Fruit fly (Drosophila melanogaster) whole organism, embryonic: ENCODE data around the gene CG7714.
A peak's percentile ranks its signal among the peaks of the same experiment; 100 is the strongest.

Source experiments
- ATbp ChIP-seq: fragments of 200-800 bp; sonication (Bioruptor generic); optimal IDR thresholded peaks from 2 replicates; lab custom pipeline; 2017; ENCODE audit warnings: missing biosample characterization, mild to moderate bottlenecking, missing genetic modification characterization, missing genetic modification reagents
- Ada2b ChIP-seq: fragments of 200-800 bp; sonication (Bioruptor generic); IDR thresholded peaks from 2 replicates; pipeline ENCODE4 v1.3.6; 2022; ENCODE audit warnings: missing biosample characterization, missing genetic modification characterization
- Antp ChIP-seq: fragments of 200-800 bp; sonication (Bioruptor generic); optimal IDR thresholded peaks from 3 replicates; lab custom pipeline; 2016; ENCODE audit warnings: missing biosample characterization, missing genetic modification characterization
- B-H1 ChIP-seq: fragments of 200-800 bp; sonication (Bioruptor generic); IDR thresholded peaks from 3 replicates; pipeline ENCODE4 v1.3.6; 2022; ENCODE audit warnings: missing biosample characterization, missing genetic modification characterization
- B-H2 ChIP-seq: fragments of 200-800 bp; sonication (Bioruptor generic); optimal IDR thresholded peaks from 2 replicates; lab custom pipeline; 2018; ENCODE audit warnings: missing biosample characterization, mild to moderate bottlenecking, missing genetic modification characterization
- Bgb ChIP-seq: fragments of 200-800 bp; sonication (Bioruptor generic); IDR thresholded peaks from 2 replicates; pipeline ENCODE4 v1.3.6; 2022; ENCODE audit warnings: missing biosample characterization, missing genetic modification characterization; ENCODE audit not compliant: partially characterized antibody
- BtbVII ChIP-seq: fragments of 200-800 bp; sonication (Bioruptor generic); optimal IDR thresholded peaks from 3 replicates; lab custom pipeline; 2017; ENCODE audit warnings: missing biosample characterization, mild to moderate bottlenecking, missing genetic modification characterization
- CG10267 ChIP-seq: fragments of 200-800 bp; sonication (Bioruptor generic); optimal IDR thresholded peaks from 2 replicates; lab custom pipeline; 2018; ENCODE audit warnings: missing biosample characterization, mild to moderate bottlenecking, missing genetic modification characterization, moderate library complexity
- CG11696 ChIP-seq: fragments of 200-800 bp; sonication (Bioruptor generic); IDR thresholded peaks from 2 replicates; pipeline ENCODE4 v1.3.6; 2022; ENCODE audit warnings: missing biosample characterization, missing genetic modification characterization
- CG12236 ChIP-seq: fragments of 200-800 bp; sonication (Bioruptor generic); optimal IDR thresholded peaks from 2 replicates; lab custom pipeline; 2016; ENCODE audit warnings: missing biosample characterization, missing genetic modification characterization
- CG12299 ChIP-seq: fragments of 200-800 bp; sonication (Bioruptor generic); optimal IDR thresholded peaks from 2 replicates; lab custom pipeline; 2018; ENCODE audit warnings: missing biosample characterization, mild to moderate bottlenecking, missing genetic modification characterization
- CG1233 ChIP-seq: fragments of 200-800 bp; sonication (Bioruptor generic); optimal IDR thresholded peaks from 4 replicates; lab custom pipeline; 2018; ENCODE audit warnings: missing biosample characterization, mild to moderate bottlenecking, missing genetic modification characterization
- CG18619 ChIP-seq: fragments of 200-800 bp; sonication (Bioruptor generic); optimal IDR thresholded peaks from 3 replicates; lab custom pipeline; 2017; ENCODE audit warnings: missing biosample characterization, mild to moderate bottlenecking, missing genetic modification characterization
- CG43689 ChIP-seq: fragments of 200-800 bp; sonication (Bioruptor generic); IDR thresholded peaks from 2 replicates; pipeline ENCODE4 v1.3.6; 2022; ENCODE audit warnings: missing biosample characterization, missing genetic modification characterization
- CG5245 ChIP-seq: fragments of 200-800 bp; sonication (Bioruptor generic); optimal IDR thresholded peaks from 3 replicates; lab custom pipeline; 2016; ENCODE audit warnings: missing biosample characterization, missing genetic modification characterization
- CG7372 ChIP-seq: fragments of 200-800 bp; sonication (Bioruptor generic); IDR thresholded peaks from 2 replicates; pipeline ENCODE4 v1.3.6; 2022; ENCODE audit warnings: missing biosample characterization, missing genetic modification characterization
- CG7786 ChIP-seq: fragments of 200-800 bp; sonication (Bioruptor generic); optimal IDR thresholded peaks from 2 replicates; lab custom pipeline; 2016; ENCODE audit warnings: missing biosample characterization, missing genetic modification characterization
- CG7839 ChIP-seq: fragments of 200-800 bp; sonication (Bioruptor generic); optimal IDR thresholded peaks from 3 replicates; lab custom pipeline; 2018; ENCODE audit warnings: missing biosample characterization, mild to moderate bottlenecking, missing genetic modification characterization, moderate library complexity
- CG8478 ChIP-seq: fragments of >200 bp; optimal IDR thresholded peaks from 2 replicates; lab custom pipeline; 2018
- CkIIα-i1 ChIP-seq: fragments of 200-800 bp; sonication (Bioruptor generic); IDR thresholded peaks from 2 replicates; pipeline ENCODE4 v1.3.6; 2022; ENCODE audit warnings: missing biosample characterization, missing genetic modification characterization
- D ChIP-seq, 2 experiments: fragments of 200-800 bp in 1 of 2; fragments of >200 bp in 1 of 2; sonication (Bioruptor generic) in 1 of 2; optimal IDR thresholded peaks; 2 replicates in 1 of 2; 3 replicates in 1 of 2; lab custom pipeline; 2017; ENCODE audit warnings: mild to moderate bottlenecking in 1 of 2, missing biosample characterization in 1 of 2, missing genetic modification characterization in 1 of 2, missing genetic modification reagents in 1 of 2
- Dp ChIP-seq: fragments of 200-800 bp; sonication (Bioruptor generic); optimal IDR thresholded peaks from 2 replicates; lab custom pipeline; 2018; ENCODE audit warnings: missing biosample characterization, mild to moderate bottlenecking, missing genetic modification characterization, moderate library complexity
- ERR ChIP-seq: fragments of 200-800 bp; sonication (Bioruptor generic); optimal IDR thresholded peaks from 2 replicates; lab custom pipeline; 2016; ENCODE audit warnings: missing biosample characterization, missing genetic modification characterization
- H15 ChIP-seq: fragments of 200-800 bp; sonication (Bioruptor generic); IDR thresholded peaks from 3 replicates; pipeline ENCODE4 v1.3.6; 2022; ENCODE audit warnings: missing biosample characterization, missing genetic modification characterization
- HLH4C ChIP-seq: fragments of 200-800 bp; sonication (Bioruptor generic); IDR thresholded peaks from 3 replicates; pipeline ENCODE4 v1.3.6; 2022; ENCODE audit warnings: missing biosample characterization, missing genetic modification characterization; ENCODE audit not compliant: partially characterized antibody
- Hand ChIP-seq: fragments of 200-800 bp; sonication (Bioruptor generic); optimal IDR thresholded peaks from 2 replicates; lab custom pipeline; 2017; ENCODE audit warnings: mild to moderate bottlenecking, missing biosample characterization, missing genetic modification reagents, missing genetic modification characterization
- HmgZ ChIP-seq: fragments of 200-800 bp; sonication (Bioruptor generic); optimal IDR thresholded peaks from 2 replicates; lab custom pipeline; 2018; ENCODE audit warnings: missing biosample characterization, mild to moderate bottlenecking, missing genetic modification characterization
- Hsf ChIP-seq: fragments of 200-800 bp; sonication (Bioruptor generic); optimal IDR thresholded peaks from 3 replicates; lab custom pipeline; 2016; ENCODE audit warnings: missing biosample characterization, missing genetic modification characterization
- Meics ChIP-seq: fragments of 200-800 bp; sonication (Bioruptor generic); optimal IDR thresholded peaks from 2 replicates; lab custom pipeline; 2017; ENCODE audit warnings: missing biosample characterization, mild to moderate bottlenecking, missing genetic modification characterization
- Mrtf ChIP-seq: fragments of 200-800 bp; sonication (Bioruptor generic); IDR thresholded peaks from 3 replicates; pipeline ENCODE4 v1.3.6; 2022; ENCODE audit warnings: missing biosample characterization, missing genetic modification characterization
- Nf-YB ChIP-seq: fragments of 200-800 bp; sonication (Bioruptor generic); optimal IDR thresholded peaks from 3 replicates; lab custom pipeline; 2019; ENCODE audit warnings: missing biosample characterization, mild to moderate bottlenecking, missing genetic modification characterization, moderate library complexity
- Side ChIP-seq: fragments of 200-800 bp; sonication (Bioruptor generic); optimal IDR thresholded peaks from 2 replicates; lab custom pipeline; 2016; ENCODE audit warnings: missing biosample characterization, missing genetic modification characterization
- Sin3A ChIP-seq: fragments of >200 bp; optimal IDR thresholded peaks from 2 replicates; lab custom pipeline; 2018
- Spps ChIP-seq: fragments of 200-800 bp; sonication (Bioruptor generic); optimal IDR thresholded peaks from 2 replicates; lab custom pipeline; 2018; ENCODE audit warnings: missing biosample characterization, mild to moderate bottlenecking, missing genetic modification characterization
- Ssrp ChIP-seq: fragments of 200-800 bp; sonication (Bioruptor generic); optimal IDR thresholded peaks from 2 replicates; lab custom pipeline; 2018; ENCODE audit warnings: missing biosample characterization, mild to moderate bottlenecking, missing genetic modification characterization, moderate library complexity
- al ChIP-seq: fragments of 200-800 bp; sonication (Bioruptor generic); IDR thresholded peaks from 2 replicates; pipeline ENCODE4 v1.3.6; 2022; ENCODE audit warnings: missing biosample characterization, missing genetic modification characterization
- ash1 ChIP-seq: fragments of 200-800 bp; sonication (Bioruptor generic); optimal IDR thresholded peaks from 2 replicates; lab custom pipeline; 2018; ENCODE audit warnings: missing biosample characterization, mild to moderate bottlenecking, missing genetic modification characterization
- ato ChIP-seq: fragments of 200-800 bp; sonication (Bioruptor generic); IDR thresholded peaks from 2 replicates; pipeline ENCODE4 v1.3.6; 2022; ENCODE audit warnings: missing biosample characterization, missing genetic modification characterization; ENCODE audit not compliant: partially characterized antibody
- bsh ChIP-seq, 2 experiments: fragments of 200-800 bp; sonication (Bioruptor generic); optimal IDR thresholded peaks; 2 replicates each; lab custom pipeline; 2017 to 2018; ENCODE audit warnings: mild to moderate bottlenecking in 2 of 2, missing biosample characterization in 2 of 2, missing genetic modification characterization in 2 of 2, moderate library complexity in 1 of 2
- croc ChIP-seq: fragments of 200-800 bp; sonication (Bioruptor generic); conservative IDR thresholded peaks from 3 replicates; pipeline ENCODE4 v1.3.6; 2022; ENCODE audit warnings: missing biosample characterization, missing genetic modification characterization
- en ChIP-seq: fragments of 200-800 bp; sonication (Bioruptor generic); optimal IDR thresholded peaks from 2 replicates; lab custom pipeline; 2016; ENCODE audit warnings: missing biosample characterization, missing genetic modification characterization
- gcm ChIP-seq: fragments of 200-800 bp; sonication (Bioruptor generic); optimal IDR thresholded peaks from 2 replicates; lab custom pipeline; 2019; ENCODE audit warnings: missing biosample characterization, mild to moderate bottlenecking, missing genetic modification characterization, moderate library complexity
- hth ChIP-seq: fragments of >200 bp; optimal IDR thresholded peaks from 2 replicates; lab custom pipeline; 2017; ENCODE audit warnings: inconsistent platforms
- kay ChIP-seq: fragments of 200-800 bp; sonication (Bioruptor generic); optimal IDR thresholded peaks from 2 replicates; lab custom pipeline; 2016; ENCODE audit warnings: missing biosample characterization, missing genetic modification characterization
- lab ChIP-seq: fragments of 200-800 bp; sonication (Bioruptor generic); optimal IDR thresholded peaks from 3 replicates; lab custom pipeline; 2017; ENCODE audit warnings: missing biosample characterization, missing genetic modification characterization, mild to moderate bottlenecking, moderate library complexity, missing genetic modification reagents
- odd ChIP-seq: fragments of 200-800 bp; sonication (Bioruptor generic); optimal IDR thresholded peaks from 2 replicates; lab custom pipeline; 2017; ENCODE audit warnings: missing biosample characterization, mild to moderate bottlenecking, missing genetic modification characterization
- sna ChIP-seq: fragments of 200-800 bp; sonication (Bioruptor generic); IDR thresholded peaks from 2 replicates; pipeline ENCODE4 v1.3.6; 2022; ENCODE audit warnings: missing biosample characterization, missing genetic modification characterization; ENCODE audit not compliant: partially characterized antibody
- stc ChIP-seq: fragments of 200-800 bp; sonication (Bioruptor generic); IDR thresholded peaks from 2 replicates; pipeline ENCODE4 v1.3.6; 2022; ENCODE audit warnings: missing biosample characterization, missing genetic modification characterization
- trh ChIP-seq: fragments of 200-800 bp; sonication (Bioruptor generic); optimal IDR thresholded peaks from 2 replicates; lab custom pipeline; 2016; ENCODE audit warnings: missing biosample characterization, missing genetic modification characterization

CG7714 gene

dm6 chr3R:18739978-18740954 lies 14.0 kb upstream of the CG7714 start (continued):
- no peak for TF ChIP-seq odd
- no peak for TF ChIP-seq ATbp
- TF ChIP-seq Ada2b (GFP tag; lab: Robert Waterston, UW): no peak
- no peak for TF ChIP-seq Ssrp (tag; lab: Kevin White, UChicago)
- no peak for TF ChIP-seq bsh (GFP tag; optimal IDR thresholded peaks at IDR 0.05; lab: Kevin White, UChicago)
- no peak for TF ChIP-seq Spps (tag; lab: Kevin White, UChicago)
- no peak for TF ChIP-seq croc (GFP tag; lab: Robert Waterston, UW)
- TF ChIP-seq B-H2 (GFP tag; lab: Kevin White, UChicago): no peak
- no peak for TF ChIP-seq CG7839 (tag; lab: Kevin White, UChicago)
- TF ChIP-seq hth (lab: Kevin White, UChicago): no peak
- TF ChIP-seq H15 (GFP tag; lab: Robert Waterston, UW): no peak
- TF ChIP-seq ERR (GFP tag; lab: Kevin White, UChicago): no peak
- TF ChIP-seq sna: no peak
- no peak for TF ChIP-seq CG10267 (tag; lab: Kevin White, UChicago)
- TF ChIP-seq Nf-YB (GFP tag; lab: Kevin White, UChicago): peak; percentile 52
- TF ChIP-seq kay (GFP tag; lab: Kevin White, UChicago): no peak
- no peak for TF ChIP-seq HLH4C (GFP tag; lab: Robert Waterston, UW)
- TF ChIP-seq CG7372 (GFP tag; lab: Robert Waterston, UW): peak; percentile 89
- peak; percentile 8 for TF ChIP-seq CG1233
- TF ChIP-seq stc (GFP tag; lab: Robert Waterston, UW): no peak
- TF ChIP-seq CG43689 (GFP tag; lab: Robert Waterston, UW): no peak
- no peak for TF ChIP-seq CG12299 (tag; lab: Kevin White, UChicago)
- TF ChIP-seq ato (GFP tag; lab: Robert Waterston, UW): no peak
- no peak for TF ChIP-seq Hand (GFP tag; lab: Kevin White, UChicago)
- no peak for TF ChIP-seq Dp (GFP tag; lab: Kevin White, UChicago)
- no peak for TF ChIP-seq CG11696 (GFP tag; lab: Robert Waterston, UW)
- TF ChIP-seq Meics (GFP tag; lab: Kevin White, UChicago): peak; percentile 13
- TF ChIP-seq CG5245: no peak
- TF ChIP-seq al (GFP tag; lab: Robert Waterston, UW): no peak
- no peak for TF ChIP-seq CG7786 (GFP tag; lab: Kevin White, UChicago)
- no peak for TF ChIP-seq trh (GFP tag; lab: Kevin White, UChicago)
- no peak for TF ChIP-seq CkIIα-i1 (GFP tag; lab: Robert Waterston, UW)
- TF ChIP-seq Bgb (GFP tag; lab: Robert Waterston, UW): peak; percentile 62
- TF ChIP-seq BtbVII (GFP tag; lab: Kevin White, UChicago): peak; percentile 0
- TF ChIP-seq Hsf (GFP tag; lab: Kevin White, UChicago): no peak
- no peak for TF ChIP-seq D (optimal IDR thresholded peaks at IDR 0.05; lab: Kevin White, UChicago)
- no peak for TF ChIP-seq D (GFP tag; optimal IDR thresholded peaks at IDR 0.05; lab: Kevin White, UChicago)
- TF ChIP-seq ash1 (GFP tag; lab: Kevin White, UChicago): no peak
- no peak for TF ChIP-seq CG12236 (GFP tag; lab: Kevin White, UChicago)
- no peak for TF ChIP-seq B-H1 (GFP tag; lab: Robert Waterston, UW)
- no peak for TF ChIP-seq en (GFP tag; lab: Kevin White, UChicago)
- no peak for TF ChIP-seq Mrtf (GFP tag; lab: Robert Waterston, UW)
- TF ChIP-seq CG8478 (lab: Kevin White, UChicago): no peak
- no peak for TF ChIP-seq Sin3A (lab: Kevin White, UChicago)
- peak; percentile 28 for TF ChIP-seq HmgZ (tag; lab: Kevin White, UChicago)
- TF ChIP-seq Side (GFP tag; lab: Kevin White, UChicago): no peak
- no peak for TF ChIP-seq gcm (GFP tag; lab: Kevin White, UChicago)
- peak; percentile 45 for TF ChIP-seq lab (GFP tag; lab: Kevin White, UChicago)
- no peak for TF ChIP-seq Antp (GFP tag; lab: Kevin White, UChicago)
- TF ChIP-seq CG18619 (GFP tag; lab: Kevin White, UChicago): no peak
